Worm (Caenorhabditis elegans): ENCODE data around the gene drr-2.

The drr-2 gene

DNA sequence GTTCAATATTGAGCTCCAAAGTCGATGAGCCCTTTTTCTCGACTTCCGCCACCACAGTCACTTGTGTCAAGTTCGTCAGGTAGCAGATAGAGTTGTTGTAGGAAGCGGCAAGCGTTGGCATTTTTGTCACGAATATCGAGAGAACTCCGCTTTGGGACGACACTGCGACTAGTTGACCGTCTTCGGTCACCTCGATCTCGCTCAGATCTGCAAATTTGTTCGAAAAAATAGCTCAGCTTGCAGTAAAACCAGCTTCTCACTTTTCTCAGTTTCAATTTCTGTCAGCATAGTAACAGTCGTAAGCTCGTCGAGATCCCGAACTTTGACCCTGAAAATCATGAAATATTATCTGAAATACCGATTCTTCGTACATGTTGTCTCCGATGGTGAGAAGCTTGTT, 40.9 kb upstream of the drr-2 start:
- TF ChIP-seq cnd-1 (tag; optimal IDR thresholded peaks at IDR 0.05): no peak
- no peak for TF ChIP-seq nhr-12 (tag; optimal IDR thresholded peaks at IDR 0.05)
- TF ChIP-seq unc-62 (GFP tag; optimal IDR thresholded peaks at IDR 0.05): no peak
- TF ChIP-seq nhr-2 (tag; optimal IDR thresholded peaks at IDR 0.05): no peak
- no peak for TF ChIP-seq lin-13 (tag; optimal IDR thresholded peaks at IDR 0.05)
- no peak for TF ChIP-seq mls-2 (tag; optimal IDR thresholded peaks at IDR 0.05)
- no peak for TF ChIP-seq elt-3 (tag; optimal IDR thresholded peaks at IDR 0.05)
- no peak for TF ChIP-seq ceh-83 (GFP tag; optimal IDR thresholded peaks at IDR 0.05)
- TF ChIP-seq nhr-28 (tag; optimal IDR thresholded peaks at IDR 0.05): no peak

DNA sequence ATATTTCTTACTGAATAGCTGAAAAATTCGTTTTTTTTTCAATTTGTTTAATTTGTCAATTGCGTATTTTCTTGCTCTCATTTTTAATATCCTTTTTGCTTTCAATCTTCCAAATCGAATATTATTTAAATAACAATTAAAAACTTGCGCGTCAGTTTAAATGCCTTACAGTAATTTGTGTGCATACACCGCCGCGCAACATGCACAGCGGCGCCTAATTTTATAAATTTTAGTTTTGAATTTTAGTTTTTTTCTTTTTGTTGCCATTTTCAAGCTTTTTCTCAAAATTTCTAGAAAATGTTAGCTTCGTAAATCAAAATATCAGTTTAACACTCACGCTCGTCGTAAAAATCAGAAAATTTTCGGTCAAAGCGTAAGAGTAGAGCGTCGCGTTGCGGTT, 39.9 kb upstream of the drr-2 start:
- TF ChIP-seq ces-1 (GFP tag; optimal IDR thresholded peaks at IDR 0.05): no peak
- TF ChIP-seq nhr-76 (tag; optimal IDR thresholded peaks at IDR 0.05): no peak
- TF ChIP-seq unc-120 (tag; optimal IDR thresholded peaks at IDR 0.05; ENCODE audit: poor library complexity, severe bottlenecking): no peak
- no peak for TF ChIP-seq blmp-1 (tag; optimal IDR thresholded peaks at IDR 0.05)
- no peak for TF ChIP-seq mab-5 (tag; optimal IDR thresholded peaks at IDR 0.05)
- no peak for TF ChIP-seq flh-1 (GFP tag; optimal IDR thresholded peaks at IDR 0.05)
- TF ChIP-seq nhr-12 (tag; optimal IDR thresholded peaks at IDR 0.05): no peak
- no peak for TF ChIP-seq sptf-1 (tag; optimal IDR thresholded peaks at IDR 0.05)
- TF ChIP-seq cnd-1 (tag; optimal IDR thresholded peaks at IDR 0.05): no peak
- TF ChIP-seq ceh-83 (GFP tag; optimal IDR thresholded peaks at IDR 0.05): no peak
- no peak for TF ChIP-seq ztf-11 (tag; optimal IDR thresholded peaks at IDR 0.05)
- no peak for TF ChIP-seq drap-1 (GFP tag; optimal IDR thresholded peaks at IDR 0.05)
- no peak for TF ChIP-seq nhr-237 (tag; optimal IDR thresholded peaks at IDR 0.05)
- TF ChIP-seq elt-1 (tag; optimal IDR thresholded peaks at IDR 0.05; ENCODE audit: borderline replicate concordance, insufficient read depth): no peak
- TF ChIP-seq hlh-1 (tag; optimal IDR thresholded peaks at IDR 0.05): no peak
- no peak for TF ChIP-seq ceh-39 (tag; optimal IDR thresholded peaks at IDR 0.05)
- TF ChIP-seq pha-4 (tag; optimal IDR thresholded peaks at IDR 0.05): no peak
- TF ChIP-seq nhr-2 (tag; optimal IDR thresholded peaks at IDR 0.05): no peak

DNA sequence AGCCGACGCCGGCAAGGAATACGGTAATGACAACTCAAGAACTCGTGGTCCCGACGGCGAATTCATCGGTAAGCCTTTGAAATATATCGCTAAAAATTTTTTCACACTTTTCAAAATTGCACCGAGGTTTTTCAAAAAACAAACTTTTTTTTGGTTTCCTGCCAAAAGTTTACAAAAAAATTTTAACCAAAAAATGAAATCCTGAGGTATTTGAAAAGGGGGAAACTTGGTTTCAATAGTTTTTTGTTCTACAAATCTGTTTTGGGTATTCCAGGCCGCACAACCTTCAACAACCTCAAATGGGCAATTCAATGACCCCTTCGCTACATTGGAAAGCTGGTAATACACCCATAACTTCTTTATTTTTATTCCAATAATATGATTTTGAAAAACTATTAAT, 38.6 kb upstream of the drr-2 start:
- TF ChIP-seq ztf-11 (tag; optimal IDR thresholded peaks at IDR 0.05) (no peak), nhr-76 (tag; optimal IDR thresholded peaks at IDR 0.05) (no peak), ceh-83 (GFP tag; optimal IDR thresholded peaks at IDR 0.05) (no peak), unc-39 (tag; optimal IDR thresholded peaks at IDR 0.05) (no peak), zip-8 (tag; optimal IDR thresholded peaks at IDR 0.05) (no peak)

DNA sequence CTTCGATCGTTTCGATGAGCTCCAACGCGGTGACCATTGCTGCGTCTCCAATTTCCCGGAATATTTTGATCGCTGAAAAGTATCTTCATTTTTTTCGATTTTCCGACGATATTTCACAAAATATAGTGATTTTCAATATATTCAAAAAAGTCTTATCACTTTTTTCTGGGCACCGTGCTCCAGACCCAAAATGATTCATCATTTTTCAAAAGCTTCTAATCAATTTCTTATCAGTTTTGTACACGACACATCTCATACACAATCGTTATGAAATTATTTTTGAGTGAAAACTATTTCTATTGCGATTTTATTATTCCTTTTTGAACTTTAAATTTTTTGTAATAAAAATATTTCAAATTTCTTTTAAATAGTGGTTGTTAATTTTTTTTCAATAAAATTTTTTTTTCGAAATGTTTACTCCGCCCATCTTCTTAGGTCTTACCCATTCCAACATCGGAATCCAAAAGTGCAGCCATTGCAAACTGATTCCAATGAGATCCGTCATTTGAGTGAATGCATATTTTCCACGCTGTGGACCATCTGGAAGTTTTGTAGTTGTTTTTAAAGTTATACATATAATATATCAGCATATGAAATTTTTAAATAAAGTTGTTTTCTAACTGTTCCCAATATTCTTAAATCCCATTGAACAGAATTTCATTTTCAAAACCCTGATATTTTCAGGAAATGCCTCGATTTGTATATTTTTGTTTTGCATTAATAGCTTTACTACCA, 35.6 kb upstream of the drr-2 start, which contains the start of gene sid-2:
sid-2 (plus strand) TSS at position 685 of the 735 bp plus-strand sequence.
- TF ChIP-seq ham-2 (GFP tag; optimal IDR thresholded peaks at IDR 0.05) (no peak), zip-8 (tag; optimal IDR thresholded peaks at IDR 0.05) (no peak), pha-4 (tag; optimal IDR thresholded peaks at IDR 0.05) (no peak), nhr-12 (tag; optimal IDR thresholded peaks at IDR 0.05) (no peak), hlh-1 (tag; optimal IDR thresholded peaks at IDR 0.05) (no peak), elt-1 (tag; optimal IDR thresholded peaks at IDR 0.05; ENCODE audit: borderline replicate concordance, insufficient read depth) (no peak), nhr-237 (tag; optimal IDR thresholded peaks at IDR 0.05) (no peak), nhr-2 (tag; optimal IDR thresholded peaks at IDR 0.05) (no peak), nhr-76 (tag; optimal IDR thresholded peaks at IDR 0.05) (no peak), flh-1 (GFP tag; optimal IDR thresholded peaks at IDR 0.05) (no peak), lin-32 (GFP tag; optimal IDR thresholded peaks at IDR 0.05) (no peak), lin-13 (tag; optimal IDR thresholded peaks at IDR 0.05) (no peak)

DNA sequence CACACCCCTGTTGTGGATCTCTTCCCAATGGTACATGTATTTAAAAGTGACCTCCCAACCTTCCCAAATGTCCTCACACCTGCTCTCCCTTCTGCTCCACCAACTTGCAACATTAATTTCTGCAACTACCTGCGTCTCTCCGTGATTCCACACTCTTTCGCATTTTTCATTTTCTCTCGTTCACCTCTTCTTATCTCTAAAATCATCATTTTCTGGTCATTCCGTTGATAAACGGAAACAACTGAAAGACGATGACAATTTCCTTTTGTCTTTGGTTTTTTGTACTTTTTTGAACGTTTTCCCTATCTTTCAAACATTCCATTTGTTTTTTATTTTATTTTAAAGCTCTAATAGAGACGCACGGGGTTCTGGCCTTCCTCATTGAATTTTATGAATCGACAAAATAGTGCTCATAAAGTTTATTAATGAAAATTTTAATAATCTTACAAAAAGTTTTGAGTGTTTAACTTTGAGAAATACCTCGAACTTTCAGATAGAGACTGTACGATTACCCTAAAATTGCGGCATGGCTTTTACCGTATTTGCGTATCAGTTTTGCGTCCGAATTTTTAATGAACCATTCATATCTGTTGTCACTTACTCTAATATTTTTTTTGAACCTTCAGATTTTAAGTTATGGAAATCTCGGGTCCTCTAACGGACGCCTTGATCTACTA, 29.4 kb upstream of the drr-2 start, which contains the start of gene aqp-11:
aqp-11 (plus strand) TSS at position 627 of the 677 bp plus-strand sequence.
- TF ChIP-seq sptf-1 (tag; optimal IDR thresholded peaks at IDR 0.05) (no peak), nhr-12 (tag; optimal IDR thresholded peaks at IDR 0.05) (no peak), ceh-43 (GFP tag; optimal IDR thresholded peaks at IDR 0.05) (no peak), hlh-1 (tag; optimal IDR thresholded peaks at IDR 0.05) (peak; percentile 31)
